Fruit fly (Drosophila melanogaster) whole organism, wandering third instar larva: ENCODE data around the gene Edg91.

Experiments used
- Abd-B ChIP-seq: fragments of >200 bp; optimal IDR thresholded peaks from 2 replicates; lab custom pipeline; 2017; ENCODE audit warnings: missing biosample characterization, missing genetic modification characterization
- CG32264 ChIP-seq: fragments of 200-800 bp; sonication (Bioruptor generic); optimal IDR thresholded peaks from 2 replicates; lab custom pipeline; 2016; ENCODE audit warnings: missing biosample characterization, missing genetic modification characterization
- CG9705 ChIP-seq: fragments of 200-800 bp; sonication (Bioruptor generic); optimal IDR thresholded peaks from 2 replicates; lab custom pipeline; 2018; ENCODE audit warnings: missing biosample characterization, mild to moderate bottlenecking, missing genetic modification characterization
- CrebA ChIP-seq: fragments of 200-800 bp; sonication (Bioruptor generic); optimal IDR thresholded peaks from 2 replicates; lab custom pipeline; 2016; ENCODE audit warnings: missing biosample characterization, mild to moderate bottlenecking, missing genetic modification characterization, borderline replicate concordance
- Dif ChIP-seq: fragments of 200-275, 200-300 bp; sonication (Bioruptor generic); optimal IDR thresholded peaks from 2 replicates; lab custom pipeline; 2018; ENCODE audit warnings: missing biosample characterization, missing genetic modification characterization; ENCODE audit not compliant: partially characterized antibody
- HLH106 ChIP-seq: fragments of 200-800 bp; optimal IDR thresholded peaks from 3 replicates; lab custom pipeline; 2019; ENCODE audit warnings: missing biosample characterization, mild to moderate bottlenecking, missing genetic modification characterization, moderate library complexity
- Hnf4 ChIP-seq: fragments of 200-800 bp; sonication (Bioruptor generic); optimal IDR thresholded peaks from 2 replicates; lab custom pipeline; 2016; ENCODE audit warnings: missing biosample characterization, mild to moderate bottlenecking, missing genetic modification characterization
- Hr78 ChIP-seq: fragments of >200 bp; optimal IDR thresholded peaks from 2 replicates; lab custom pipeline; 2017; ENCODE audit warnings: missing biosample characterization, missing genetic modification characterization
- Hr83 ChIP-seq: fragments of 200-300 bp; sonication (Bioruptor generic); optimal IDR thresholded peaks from 2 replicates; lab custom pipeline; 2016; ENCODE audit warnings: missing biosample characterization, mild to moderate bottlenecking, missing genetic modification characterization, moderate library complexity; ENCODE audit not compliant: poor library complexity, severe bottlenecking
- Jra ChIP-seq: sonication (Bioruptor generic); optimal IDR thresholded peaks from 2 replicates; lab custom pipeline; 2016; ENCODE audit warnings: missing biosample characterization, missing genetic modification characterization
- Mio ChIP-seq: sonication (Bioruptor generic); optimal IDR thresholded peaks from 2 replicates; lab custom pipeline; 2016; ENCODE audit warnings: missing biosample characterization, missing genetic modification characterization
- Myc ChIP-seq: fragments of >200 bp; optimal IDR thresholded peaks from 2 replicates; lab custom pipeline; 2017
- N ChIP-seq: fragments of >200 bp; optimal IDR thresholded peaks from 2 replicates; lab custom pipeline; 2018; ENCODE audit warnings: missing biosample characterization, missing external identifiers, missing genetic modification characterization
- OdsH ChIP-seq: fragments of 200-800 bp; sonication (Bioruptor generic); optimal IDR thresholded peaks from 2 replicates; lab custom pipeline; 2016; ENCODE audit warnings: missing biosample characterization, mild to moderate bottlenecking, missing genetic modification characterization
- Rel ChIP-seq, 2 experiments: fragments of 200-800 bp; sonication (Bioruptor generic) in 1 of 2; optimal IDR thresholded peaks; 2 replicates in 1 of 2; 3 replicates in 1 of 2; lab custom pipeline; 2016 to 2019; ENCODE audit warnings: mild to moderate bottlenecking in 2 of 2, missing biosample characterization in 2 of 2, missing genetic modification characterization in 2 of 2, moderate library complexity in 1 of 2
- Sp1 ChIP-seq: fragments of 200-800 bp; sonication (Bioruptor generic); optimal IDR thresholded peaks from 3 replicates; lab custom pipeline; 2019; ENCODE audit warnings: missing biosample characterization, mild to moderate bottlenecking, missing genetic modification characterization, moderate library complexity
- Vsx2 ChIP-seq: fragments of 200-300, 225-300 bp; sonication (Bioruptor generic); optimal IDR thresholded peaks from 2 replicates; lab custom pipeline; 2018; ENCODE audit warnings: missing biosample characterization, missing genetic modification characterization; ENCODE audit not compliant: partially characterized antibody
- br ChIP-seq: fragments of 200-800 bp; sonication (Bioruptor generic); optimal IDR thresholded peaks from 2 replicates; lab custom pipeline; 2016; ENCODE audit warnings: missing biosample characterization, missing genetic modification characterization
- brk ChIP-seq: fragments of 200-800 bp; sonication (Bioruptor generic); optimal IDR thresholded peaks from 2 replicates; lab custom pipeline; 2016; ENCODE audit warnings: missing biosample characterization, mild to moderate bottlenecking, missing genetic modification characterization
- dl ChIP-seq, 2 experiments: fragments of 175-275, 200-275 bp in 1 of 2; fragments of 200-275 bp in 1 of 2; sonication (Bioruptor generic); optimal IDR thresholded peaks; lab custom pipeline; 2018; ENCODE audit warnings: mild to moderate bottlenecking in 2 of 2, missing biosample characterization in 2 of 2, missing genetic modification characterization in 2 of 2, moderate library complexity in 2 of 2; ENCODE audit not compliant: partially characterized antibody in 2 of 2, insufficient read depth in 1 of 2
- dmrt93B ChIP-seq: fragments of 200-800 bp; sonication (Bioruptor generic); optimal IDR thresholded peaks from 2 replicates; lab custom pipeline; 2018; ENCODE audit warnings: missing biosample characterization, mild to moderate bottlenecking, missing genetic modification characterization
- ey ChIP-seq: fragments of 200-800 bp; sonication (Bioruptor generic); optimal IDR thresholded peaks from 2 replicates; lab custom pipeline; 2016; ENCODE audit warnings: missing biosample characterization, missing genetic modification characterization
- foxo ChIP-seq, 2 experiments: fragments of 200-800 bp; sonication (Bioruptor generic); optimal IDR thresholded peaks; 2 replicates in 1 of 2; 3 replicates in 1 of 2; lab custom pipeline; 2016 to 2017; ENCODE audit warnings: missing biosample characterization in 2 of 2, missing genetic modification characterization in 2 of 2
- h ChIP-seq: fragments of 200-800 bp; sonication (Bioruptor generic); optimal IDR thresholded peaks from 3 replicates; lab custom pipeline; 2016; ENCODE audit warnings: missing biosample characterization, mild to moderate bottlenecking, missing genetic modification characterization
- jim ChIP-seq: fragments of 175-275, 200-325 bp; sonication (Bioruptor generic); optimal IDR thresholded peaks from 2 replicates; lab custom pipeline; 2016; ENCODE audit warnings: missing biosample characterization, mild to moderate bottlenecking, missing genetic modification characterization
- lola ChIP-seq: fragments of >200 bp; optimal IDR thresholded peaks from 2 replicates; lab custom pipeline; 2017; ENCODE audit warnings: missing biosample characterization, missing genetic modification characterization
- psq ChIP-seq: fragments of 200-800 bp; sonication (Bioruptor generic); optimal IDR thresholded peaks from 3 replicates; lab custom pipeline; 2017; ENCODE audit warnings: missing biosample characterization, mild to moderate bottlenecking, missing genetic modification characterization, moderate library complexity
- rgr ChIP-seq: fragments of 200-800 bp; sonication (Bioruptor generic); optimal IDR thresholded peaks from 3 replicates; lab custom pipeline; 2016; ENCODE audit warnings: missing biosample characterization, mild to moderate bottlenecking, missing genetic modification characterization
- sage ChIP-seq: fragments of 200-800 bp; sonication (Bioruptor generic); optimal IDR thresholded peaks from 2 replicates; lab custom pipeline; 2016; ENCODE audit warnings: missing biosample characterization, mild to moderate bottlenecking, missing genetic modification characterization
- sv ChIP-seq: fragments of 200-800 bp; sonication (Bioruptor generic); optimal IDR thresholded peaks from 3 replicates; lab custom pipeline; 2016; ENCODE audit warnings: missing biosample characterization, missing genetic modification characterization
- tai ChIP-seq: sonication (Bioruptor generic); optimal IDR thresholded peaks from 2 replicates; lab custom pipeline; 2016; ENCODE audit warnings: missing biosample characterization, missing genetic modification characterization
- usp ChIP-seq: fragments of >200 bp; optimal IDR thresholded peaks from 2 replicates; lab custom pipeline; 2017; ENCODE audit warnings: missing biosample characterization, missing genetic modification characterization

The Edg91 gene

dm6 chr3R:17618699-17619150 lies 7.4 kb upstream of the Edg91 start, which contains the start of the genes CG14324 and CG14326:
TSS of gene CG14324 (minus strand) at chr3R:17618799.
TSS of gene CG14326 (plus strand) at chr3R:17619100.
- TF ChIP-seq br (GFP tag; lab: Kevin White, UChicago) (no peak), OdsH (GFP tag; lab: Kevin White, UChicago) (no peak), Vsx2 (GFP tag; lab: Kevin White, UChicago) (no peak)

dm6 chr3R:17617976-17618308 lies 6.6 kb upstream of the Edg91 start:
- TF ChIP-seq Jra (GFP tag; lab: Kevin White, UChicago) = no peak
- no peak for TF ChIP-seq Vsx2 (GFP tag; lab: Kevin White, UChicago)
- no peak for TF ChIP-seq Dif (GFP tag; lab: Kevin White, UChicago)
- no peak for TF ChIP-seq Rel (GFP tag; optimal IDR thresholded peaks at IDR 0.05; lab: Kevin White, UChicago)
- TF ChIP-seq Rel (tag; optimal IDR thresholded peaks at IDR 0.05; lab: Kevin White, UChicago) = peak; percentile 59
- no peak for TF ChIP-seq usp (GFP tag; lab: Kevin White, UChicago)
- no peak for TF ChIP-seq tai
- TF ChIP-seq jim = no peak
- no peak for TF ChIP-seq sv (GFP tag; lab: Kevin White, UChicago)
- no peak for TF ChIP-seq Hnf4 (GFP tag; lab: Kevin White, UChicago)

dm6 chr3R:17617121-17617975 lies 6.0 kb upstream of the Edg91 start:
- TF ChIP-seq Dif (GFP tag; lab: Kevin White, UChicago) = no peak
- TF ChIP-seq lola (GFP tag; lab: Kevin White, UChicago) = no peak
- TF ChIP-seq Mio (GFP tag; lab: Kevin White, UChicago) = no peak
- peak in 1 of 2 experiments; percentile 33 for TF ChIP-seq foxo (GFP tag; optimal IDR thresholded peaks at IDR 0.05; lab: Kevin White, UChicago)
- no peak for TF ChIP-seq dmrt93B (GFP tag; lab: Kevin White, UChicago)
- no peak for TF ChIP-seq Abd-B
- TF ChIP-seq psq (GFP tag; lab: Kevin White, UChicago) = no peak
- no peak for TF ChIP-seq N
- no peak for TF ChIP-seq h
- no peak for TF ChIP-seq Hr78 (GFP tag; lab: Kevin White, UChicago)
- TF ChIP-seq brk (GFP tag; lab: Kevin White, UChicago) = peak; percentile 14
- TF ChIP-seq OdsH (GFP tag; lab: Kevin White, UChicago) = no peak
- no peak for TF ChIP-seq CG9705
- TF ChIP-seq Vsx2 (GFP tag; lab: Kevin White, UChicago) = no peak
- no peak for TF ChIP-seq Sp1
- no peak for TF ChIP-seq CG32264 (GFP tag; lab: Kevin White, UChicago)
- TF ChIP-seq tai = peak; percentile 0
- TF ChIP-seq rgr (GFP tag; lab: Kevin White, UChicago) = peak; percentile 21
- no peak for TF ChIP-seq Rel (GFP tag; optimal IDR thresholded peaks at IDR 0.05; lab: Kevin White, UChicago)
- TF ChIP-seq Rel (tag; optimal IDR thresholded peaks at IDR 0.05; lab: Kevin White, UChicago) = peak; percentile 86
- TF ChIP-seq sage = no peak
- peak; percentile 24 for TF ChIP-seq CrebA (GFP tag; lab: Kevin White, UChicago)
- TF ChIP-seq dl (GFP tag; optimal IDR thresholded peaks at IDR 0.05; lab: Kevin White, UChicago; ENCODE audit: insufficient read depth in 1 of 2, partially characterized antibody in 2 of 2) = no peak
- no peak for TF ChIP-seq Jra (GFP tag; lab: Kevin White, UChicago)
- TF ChIP-seq Myc (lab: Kevin White, UChicago) = peak; percentile 69
- no peak for TF ChIP-seq Hnf4 (GFP tag; lab: Kevin White, UChicago)
- peak; percentile 23 for TF ChIP-seq Hr83 (GFP tag; lab: Kevin White, UChicago)

- TF ChIP-seq Dif (GFP tag; lab: Kevin White, UChicago) (no peak), CG9705 (no peak), foxo (GFP tag; optimal IDR thresholded peaks at IDR 0.05; lab: Kevin White, UChicago) (no peak), dmrt93B (GFP tag; lab: Kevin White, UChicago) (no peak), HLH106 (tag; lab: Kevin White, UChicago) (no peak), Mio (GFP tag; lab: Kevin White, UChicago) (no peak), ey (GFP tag; lab: Kevin White, UChicago) (no peak), CrebA (GFP tag; lab: Kevin White, UChicago) (no peak), Sp1 (no peak)
- TF ChIP-seq, all 38 proteins: peak for 0
These were observed 5.2 kb upstream of the Edg91 start for dm6 chr3R:17616541-17616940.
